Worm (Caenorhabditis elegans) whole organism, young adult: ENCODE data around the gene Y43B11AR.1.

Experiments used
- C17E4.6 ChIP-seq: fragments of 200-800 bp; sonication (Bioruptor generic); IDR thresholded peaks from 2 replicates; pipeline ENCODE4 v1.3.6; 2022; ENCODE audit warnings: missing genetic modification reagents, missing genetic modification characterization, missing compliant biosample characterization
- F22D6.2 ChIP-seq: sonication (generic microtip); optimal IDR thresholded peaks from 2 replicates; lab custom pipeline; 2016; ENCODE audit warnings: mild to moderate bottlenecking, missing genetic modification characterization, missing compliant biosample characterization
- F39B2.1 ChIP-seq: fragments of 200-800 bp; sonication (Bioruptor generic); IDR thresholded peaks from 2 replicates; pipeline ENCODE4 v1.3.6; 2022; ENCODE audit warnings: missing genetic modification reagents, missing genetic modification characterization, missing compliant biosample characterization
- F57A8.1 ChIP-seq: fragments of 200-800 bp; sonication (Bioruptor generic); optimal IDR thresholded peaks from 2 replicates; lab custom pipeline; 2018; ENCODE audit warnings: mild to moderate bottlenecking, missing genetic modification characterization, moderate library complexity, missing compliant biosample characterization
- K12H6.12 ChIP-seq: fragments of 200-800 bp; sonication (Bioruptor generic); optimal IDR thresholded peaks from 2 replicates; lab custom pipeline; 2018; ENCODE audit warnings: mild to moderate bottlenecking, missing genetic modification characterization, missing compliant biosample characterization
- T07F8.4 ChIP-seq: sonication (generic microtip); optimal IDR thresholded peaks from 2 replicates; lab custom pipeline; 2016; ENCODE audit warnings: mild to moderate bottlenecking, missing genetic modification characterization, moderate library complexity, missing compliant biosample characterization
- T26A5.8 ChIP-seq: sonication (generic microtip); optimal IDR thresholded peaks from 2 replicates; lab custom pipeline; 2016; ENCODE audit warnings: missing genetic modification characterization, missing compliant biosample characterization
- ZK185.1 ChIP-seq: sonication (generic microtip); optimal IDR thresholded peaks from 2 replicates; lab custom pipeline; 2016; ENCODE audit warnings: mild to moderate bottlenecking, missing genetic modification characterization, missing compliant biosample characterization; ENCODE audit not compliant: poor library complexity, severe bottlenecking
- ama-1 ChIP-seq, 3 experiments: fragments of 150-350 bp in 1 of 3; sonication (generic microtip) in 2 of 3; optimal IDR thresholded peaks; 2 replicates each; lab custom pipeline; 2014 to 2018; ENCODE audit warnings: missing biosample characterization in 2 of 3, missing genetic modification characterization in 2 of 3, missing genetic modification reagents in 2 of 3
- attf-5 ChIP-seq: fragments of 200-800 bp; sonication (Bioruptor generic); optimal IDR thresholded peaks from 2 replicates; lab custom pipeline; 2018; ENCODE audit warnings: mild to moderate bottlenecking, missing genetic modification characterization, missing compliant biosample characterization
- bed-2 ChIP-seq: fragments of 200-800 bp; sonication (Bioruptor generic); IDR thresholded peaks from 2 replicates; pipeline ENCODE4 v1.3.6; 2022; ENCODE audit warnings: missing genetic modification reagents, missing genetic modification characterization, missing compliant biosample characterization
- ccch-3 ChIP-seq: fragments of 200-800 bp; sonication (Bioruptor generic); optimal IDR thresholded peaks from 2 replicates; lab custom pipeline; 2018; ENCODE audit warnings: mild to moderate bottlenecking, missing genetic modification characterization, missing compliant biosample characterization
- ceh-100 ChIP-seq: fragments of 200-800 bp; sonication (Bioruptor generic); IDR thresholded peaks from 2 replicates; pipeline ENCODE4 v1.3.6; 2022; ENCODE audit warnings: missing genetic modification reagents, missing genetic modification characterization, missing compliant biosample characterization
- ceh-40 ChIP-seq: fragments of 200-800 bp; sonication (Bioruptor generic); IDR thresholded peaks from 2 replicates; pipeline ENCODE4 v1.3.6; 2022; ENCODE audit warnings: missing genetic modification characterization, missing compliant biosample characterization
- dox-1 ChIP-seq: fragments of 200-800 bp; sonication (Bioruptor generic); IDR thresholded peaks from 2 replicates; pipeline ENCODE4 v1.3.6; 2022; ENCODE audit warnings: missing genetic modification reagents, missing genetic modification characterization, missing compliant biosample characterization
- ets-4 ChIP-seq: fragments of 200-800 bp; sonication (Bioruptor generic); optimal IDR thresholded peaks from 2 replicates; lab custom pipeline; 2018; ENCODE audit warnings: mild to moderate bottlenecking, missing genetic modification characterization, missing compliant biosample characterization
- fkh-3 ChIP-seq: sonication (generic microtip); optimal IDR thresholded peaks from 2 replicates; lab custom pipeline; 2016; ENCODE audit warnings: mild to moderate bottlenecking, missing genetic modification characterization, missing compliant biosample characterization
- him-1 ChIP-seq: sonication (generic microtip); optimal IDR thresholded peaks from 2 replicates; lab custom pipeline; 2016; ENCODE audit warnings: missing genotype, missing genetic modification reagents, missing genetic modification characterization, missing compliant biosample characterization
- hmg-1.2 ChIP-seq: fragments of 200-800 bp; sonication (Bioruptor generic); IDR thresholded peaks from 2 replicates; pipeline ENCODE4 v1.3.6; 2022; ENCODE audit warnings: missing genetic modification reagents, missing genetic modification characterization, missing compliant biosample characterization
- hsf-1 ChIP-seq: fragments of 200-800 bp; sonication (Bioruptor generic); IDR thresholded peaks from 2 replicates; pipeline ENCODE4 v1.3.6; 2022; ENCODE audit warnings: missing genetic modification reagents, missing genetic modification characterization, missing compliant biosample characterization
- lin-40 ChIP-seq: sonication (generic microtip); optimal IDR thresholded peaks from 2 replicates; lab custom pipeline; 2016; ENCODE audit warnings: missing genetic modification characterization, mild to moderate bottlenecking, missing compliant biosample characterization, missing genotype, missing genetic modification reagents
- lin-54 ChIP-seq: fragments of 200-800 bp; sonication (Bioruptor generic); optimal IDR thresholded peaks from 2 replicates; lab custom pipeline; 2018; ENCODE audit warnings: mild to moderate bottlenecking, missing genetic modification characterization, missing compliant biosample characterization
- lsl-1 ChIP-seq: fragments of 200-800 bp; sonication (Bioruptor generic); optimal IDR thresholded peaks from 2 replicates; lab custom pipeline; 2018; ENCODE audit warnings: mild to moderate bottlenecking, missing genetic modification characterization, moderate library complexity, missing compliant biosample characterization
- lsy-27 ChIP-seq: sonication (generic microtip); optimal IDR thresholded peaks from 2 replicates; lab custom pipeline; 2017; ENCODE audit warnings: missing genetic modification characterization, mild to moderate bottlenecking, missing compliant biosample characterization, antibody characterized with exemption, missing genotype, borderline replicate concordance; ENCODE audit not compliant: insufficient read depth
- madf-3 ChIP-seq: fragments of 200-800 bp; sonication (Bioruptor generic); IDR thresholded peaks from 2 replicates; pipeline ENCODE4 v1.3.6; 2022; ENCODE audit warnings: missing genetic modification reagents, missing genetic modification characterization, missing compliant biosample characterization
- mxl-1 ChIP-seq: sonication (generic microtip); optimal IDR thresholded peaks from 2 replicates; lab custom pipeline; 2016; ENCODE audit warnings: missing genetic modification characterization, missing compliant biosample characterization
- nfyb-1 ChIP-seq: fragments of 200-800 bp; sonication (Bioruptor generic); IDR thresholded peaks from 2 replicates; pipeline ENCODE4 v1.3.6; 2022; ENCODE audit warnings: missing genetic modification reagents, missing genetic modification characterization, missing compliant biosample characterization
- nhr-120 ChIP-seq: fragments of 200-800 bp; sonication (Bioruptor generic); IDR thresholded peaks from 2 replicates; pipeline ENCODE4 v1.3.6; 2022; ENCODE audit warnings: missing genetic modification characterization, missing compliant biosample characterization
- nhr-27 ChIP-seq: fragments of 200-800 bp; sonication (Bioruptor generic); optimal IDR thresholded peaks from 2 replicates; lab custom pipeline; 2018; ENCODE audit warnings: mild to moderate bottlenecking, missing genetic modification characterization, moderate library complexity, missing compliant biosample characterization
- nhr-90 ChIP-seq: sonication (generic microtip); optimal IDR thresholded peaks from 2 replicates; lab custom pipeline; 2016; ENCODE audit warnings: missing genotype, mild to moderate bottlenecking, missing genetic modification characterization, missing compliant biosample characterization
- pha-4 ChIP-seq: fragments of 150-350 bp; sonication (generic microtip); optimal IDR thresholded peaks from 2 replicates; lab custom pipeline; 2014; ENCODE audit warnings: missing biosample characterization, missing genetic modification reagents, missing genetic modification characterization
- sdz-38 ChIP-seq: sonication (generic microtip); optimal IDR thresholded peaks from 2 replicates; lab custom pipeline; 2016; ENCODE audit warnings: missing genotype, missing genetic modification characterization, missing compliant biosample characterization
- sea-2 ChIP-seq: fragments of 200-800 bp; sonication (Bioruptor generic); IDR thresholded peaks from 2 replicates; pipeline ENCODE4 v1.3.6; 2022; ENCODE audit warnings: missing genetic modification characterization, missing compliant biosample characterization
- snpc-1.3 ChIP-seq: sonication (generic microtip); optimal IDR thresholded peaks from 2 replicates; lab custom pipeline; 2017; ENCODE audit warnings: missing genetic modification characterization, mild to moderate bottlenecking, missing compliant biosample characterization, antibody characterized with exemption, moderate library complexity, missing genotype, missing genetic modification reagents; ENCODE audit not compliant: insufficient read depth
- tbp1 ChIP-seq: fragments of 200-800 bp; sonication (Bioruptor generic); optimal IDR thresholded peaks from 2 replicates; lab custom pipeline; 2018; ENCODE audit warnings: mild to moderate bottlenecking, missing genetic modification characterization, missing compliant biosample characterization
- tbx-9 ChIP-seq: sonication (generic microtip); optimal IDR thresholded peaks from 2 replicates; lab custom pipeline; 2016; ENCODE audit warnings: borderline replicate concordance, missing genetic modification characterization, inconsistent platforms, missing compliant biosample characterization
- unc-62 ChIP-seq: fragments of 150-350 bp; optimal IDR thresholded peaks from 2 replicates; lab custom pipeline; 2014; ENCODE audit warnings: missing biosample characterization, missing genetic modification reagents, missing genetic modification characterization
- xnd-1 ChIP-seq: sonication (generic microtip); optimal IDR thresholded peaks from 2 replicates; lab custom pipeline; 2016; ENCODE audit warnings: missing genotype, missing genetic modification reagents, missing genetic modification characterization, missing compliant biosample characterization
- zfh-2 ChIP-seq: fragments of 200-800 bp; sonication (Bioruptor generic); conservative IDR thresholded peaks from 2 replicates; pipeline ENCODE4 v1.3.6; 2022; ENCODE audit warnings: missing genetic modification reagents, missing genetic modification characterization, missing compliant biosample characterization
- ztf-22 ChIP-seq: fragments of 200-800 bp; sonication (Bioruptor generic); optimal IDR thresholded peaks from 2 replicates; lab custom pipeline; 2018; ENCODE audit warnings: mild to moderate bottlenecking, missing genetic modification characterization, moderate library complexity, missing compliant biosample characterization

Gene Y43B11AR.1

DNA sequence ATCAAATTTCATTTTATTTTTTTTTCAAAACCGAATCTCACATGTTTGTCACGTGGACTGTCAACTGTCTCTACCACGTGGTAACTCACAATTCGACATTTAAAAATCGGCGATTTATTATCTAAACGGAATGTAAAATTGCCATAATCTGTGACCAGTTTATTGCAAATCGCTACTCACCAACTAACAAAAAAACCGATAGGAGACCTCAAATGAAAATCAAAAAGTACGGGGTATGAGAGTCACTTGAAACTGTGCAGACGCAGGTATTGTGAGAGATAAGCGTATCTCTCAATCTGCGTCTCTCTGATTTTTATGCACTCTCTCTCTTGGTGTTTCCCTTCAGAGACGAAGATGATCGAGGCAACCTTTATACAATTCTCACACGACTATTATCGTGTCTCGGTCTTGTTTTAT is 33.5 kb upstream of the Y43B11AR.1 start (continued):
- TF ChIP-seq dox-1 (GFP tag; lab: Robert Waterston, UW) = peak; percentile 49; the same call in 1 of the 2 replicates
- TF ChIP-seq ZK185.1 = peak; percentile 70
- peak; percentile 5 for TF ChIP-seq nhr-90 (tag; lab: Kevin White, UChicago)
- no peak for TF ChIP-seq T26A5.8 (tag; lab: Kevin White, UChicago)
- TF ChIP-seq F22D6.2 (tag; lab: Kevin White, UChicago) = peak; percentile 40

- no peak for TF ChIP-seq K12H6.12 (tag; lab: Kevin White, UChicago)
- TF ChIP-seq ceh-40 = no peak
- TF ChIP-seq pha-4 = peak; percentile 67
- TF ChIP-seq lsl-1 (GFP tag; lab: Kevin White, UChicago) = no peak
- TF ChIP-seq zfh-2 (GFP tag; lab: Robert Waterston, UW) = no peak
- no peak for TF ChIP-seq ccch-3 (GFP tag; lab: Kevin White, UChicago)
- TF ChIP-seq tbp1 (GFP tag; lab: Kevin White, UChicago) = no peak
- no peak for TF ChIP-seq lin-54 (GFP tag; lab: Kevin White, UChicago)
- no peak for TF ChIP-seq T07F8.4
- no peak for TF ChIP-seq him-1 (tag; lab: Kevin White, UChicago)
- no peak for TF ChIP-seq nhr-120 (GFP tag; lab: Robert Waterston, UW)
- no peak for TF ChIP-seq fkh-3 (tag; lab: Kevin White, UChicago)
- TF ChIP-seq unc-62 (GFP tag; lab: Kevin White, UChicago) = peak; percentile 3
- TF ChIP-seq hsf-1 (GFP tag; lab: Robert Waterston, UW) = peak; percentile 65
- peak; percentile 17 for TF ChIP-seq ZK185.1
- no peak for TF ChIP-seq lsy-27
- TF ChIP-seq ceh-100 (GFP tag; lab: Robert Waterston, UW) = no peak
- peak; percentile 12 for TF ChIP-seq lin-40 (tag; lab: Kevin White, UChicago)
- no peak for TF ChIP-seq F57A8.1 (GFP tag; lab: Kevin White, UChicago)
- peak; percentile 43 for TF ChIP-seq ama-1 (optimal IDR thresholded peaks at IDR 0.05; lab: Kevin White, UChicago)
- no peak for TF ChIP-seq ama-1 (GFP tag; optimal IDR thresholded peaks at IDR 0.05; lab: Kevin White, UChicago)
- no peak for TF ChIP-seq mxl-1 (tag; lab: Kevin White, UChicago)
- TF ChIP-seq sea-2 = no peak
- TF ChIP-seq nfyb-1 (GFP tag; lab: Robert Waterston, UW) = no peak
- no peak for TF ChIP-seq snpc-1.3 (tag; lab: Kevin White, UChicago)
- TF ChIP-seq bed-2 (GFP tag; lab: Robert Waterston, UW) = no peak
- TF ChIP-seq attf-5 (GFP tag; lab: Kevin White, UChicago) = no peak
- TF ChIP-seq madf-3 (GFP tag; lab: Robert Waterston, UW) = no peak
- TF ChIP-seq sdz-38 (tag; lab: Kevin White, UChicago) = no peak
- TF ChIP-seq F39B2.1 = no peak
- no peak for TF ChIP-seq tbx-9 (tag; lab: Kevin White, UChicago)
- no peak for TF ChIP-seq hmg-1.2 (GFP tag; lab: Robert Waterston, UW)
- no peak for TF ChIP-seq nhr-27 (tag; lab: Kevin White, UChicago)
- no peak for TF ChIP-seq xnd-1 (tag; lab: Kevin White, UChicago)
- no peak for TF ChIP-seq ets-4 (GFP tag; lab: Kevin White, UChicago)
- no peak for TF ChIP-seq ztf-22 (GFP tag; lab: Kevin White, UChicago)
- TF ChIP-seq C17E4.6 = no peak
Observed at ce11 chrIV:7048637-7049245, 32.6 kb upstream of the Y43B11AR.1 start.
